Fruit fly (Drosophila melanogaster) whole organism, embryonic: ENCODE results near the gene sing.
A peak's percentile ranks its signal among the peaks of the same experiment; 100 is the strongest.

ENCODE experiments used
- ATbp ChIP-seq: fragments of 200-800 bp; sonication (Bioruptor generic); optimal IDR thresholded peaks from 2 replicates; lab custom pipeline; 2017; ENCODE audit warnings: missing biosample characterization, mild to moderate bottlenecking, missing genetic modification characterization, missing genetic modification reagents
- CG10209 ChIP-seq: fragments of 200-800 bp; sonication (Bioruptor generic); optimal IDR thresholded peaks from 3 replicates; lab custom pipeline; 2017; ENCODE audit warnings: missing biosample characterization, mild to moderate bottlenecking, missing genetic modification characterization, missing genetic modification reagents
- CG1024 ChIP-seq: fragments of 200-800 bp; sonication (Bioruptor generic); IDR thresholded peaks from 2 replicates; pipeline ENCODE4 v1.3.6; 2022; ENCODE audit warnings: missing biosample characterization, missing genetic modification characterization
- CG10366 ChIP-seq: fragments of 200-800 bp; sonication (Bioruptor generic); IDR thresholded peaks from 2 replicates; pipeline ENCODE4 v1.3.6; 2022; ENCODE audit warnings: missing biosample characterization, missing genetic modification characterization
- CG11398 ChIP-seq: fragments of 200-800 bp; sonication (Bioruptor generic); optimal IDR thresholded peaks from 2 replicates; lab custom pipeline; 2016; ENCODE audit warnings: missing biosample characterization, missing genetic modification characterization
- CG11504 ChIP-seq: fragments of 200-800 bp; sonication (Bioruptor generic); optimal IDR thresholded peaks from 3 replicates; lab custom pipeline; 2019; ENCODE audit warnings: missing biosample characterization, mild to moderate bottlenecking, missing genetic modification characterization, moderate library complexity
- CG12219 ChIP-seq: fragments of 200-800 bp; sonication (Bioruptor generic); optimal IDR thresholded peaks from 3 replicates; lab custom pipeline; 2018; ENCODE audit warnings: missing biosample characterization, mild to moderate bottlenecking, missing genetic modification characterization
- CG13296 ChIP-seq: fragments of 200-800 bp; sonication (Bioruptor generic); optimal IDR thresholded peaks from 3 replicates; lab custom pipeline; 2018; ENCODE audit warnings: missing biosample characterization, mild to moderate bottlenecking, missing genetic modification characterization
- CG15269 ChIP-seq: fragments of 200-800 bp; sonication (Bioruptor generic); optimal IDR thresholded peaks from 2 replicates; lab custom pipeline; 2018; ENCODE audit warnings: missing biosample characterization, mild to moderate bottlenecking, missing genetic modification characterization, moderate library complexity
- CG15479 ChIP-seq: fragments of 200-800 bp; sonication (Bioruptor generic); optimal IDR thresholded peaks from 3 replicates; lab custom pipeline; 2019; ENCODE audit warnings: missing biosample characterization, mild to moderate bottlenecking, missing genetic modification characterization, moderate library complexity
- CG15514 ChIP-seq: fragments of 200-800 bp; sonication (Bioruptor generic); optimal IDR thresholded peaks from 3 replicates; lab custom pipeline; 2017; ENCODE audit warnings: missing biosample characterization, missing genetic modification characterization, mild to moderate bottlenecking, moderate library complexity, missing genetic modification reagents
- CG1647 ChIP-seq: fragments of 200-800 bp; sonication (Bioruptor generic); optimal IDR thresholded peaks from 3 replicates; lab custom pipeline; 2016; ENCODE audit warnings: missing biosample characterization, missing genetic modification characterization
- CG16863 ChIP-seq: fragments of 200-800 bp; sonication (Bioruptor generic); optimal IDR thresholded peaks from 3 replicates; lab custom pipeline; 2016; ENCODE audit warnings: missing biosample characterization, missing genetic modification characterization
- CG17361 ChIP-seq: fragments of 200-800 bp; sonication (Bioruptor generic); IDR thresholded peaks from 3 replicates; pipeline ENCODE4 v1.3.6; 2022; ENCODE audit warnings: missing biosample characterization, missing genetic modification characterization
- CG17568 ChIP-seq: fragments of 200-800 bp; sonication (Bioruptor generic); optimal IDR thresholded peaks from 2 replicates; lab custom pipeline; 2018; ENCODE audit warnings: missing biosample characterization, mild to moderate bottlenecking, missing genetic modification characterization, moderate library complexity
- CG18262 ChIP-seq: fragments of 200-800 bp; optimal IDR thresholded peaks from 3 replicates; lab custom pipeline; 2019; ENCODE audit warnings: missing biosample characterization, mild to moderate bottlenecking, missing genetic modification characterization, moderate library complexity
- CG1832 ChIP-seq: fragments of 200-800 bp; sonication (Bioruptor generic); optimal IDR thresholded peaks from 2 replicates; lab custom pipeline; 2017; ENCODE audit warnings: missing biosample characterization, mild to moderate bottlenecking, missing genetic modification characterization, inconsistent platforms
- CG2120 ChIP-seq: fragments of 200-800 bp; sonication (Bioruptor generic); optimal IDR thresholded peaks from 3 replicates; lab custom pipeline; 2016; ENCODE audit warnings: missing biosample characterization, missing genetic modification characterization
- CG2202 ChIP-seq: fragments of 200-800 bp; sonication (Bioruptor generic); optimal IDR thresholded peaks from 2 replicates; lab custom pipeline; 2018; ENCODE audit warnings: missing biosample characterization, mild to moderate bottlenecking, missing genetic modification characterization
- CG32767 ChIP-seq: fragments of 200-800 bp; sonication (Bioruptor generic); IDR thresholded peaks from 2 replicates; pipeline ENCODE4 v1.3.6; 2022; ENCODE audit warnings: missing biosample characterization, missing genetic modification characterization
- CG4282 ChIP-seq: fragments of 200-800 bp; sonication (Bioruptor generic); optimal IDR thresholded peaks from 2 replicates; lab custom pipeline; 2016; ENCODE audit warnings: missing biosample characterization, missing genetic modification characterization
- CG6272 ChIP-seq: fragments of 200-800 bp; sonication (Bioruptor generic); IDR thresholded peaks from 2 replicates; pipeline ENCODE4 v1.3.6; 2022; ENCODE audit warnings: missing biosample characterization, missing genetic modification characterization
- CG7556 ChIP-seq: fragments of 200-800 bp; sonication (Bioruptor generic); optimal IDR thresholded peaks from 2 replicates; lab custom pipeline; 2017; ENCODE audit warnings: missing biosample characterization, mild to moderate bottlenecking, missing genetic modification characterization
- Chrac-16 ChIP-seq: fragments of 200-800 bp; sonication (Bioruptor generic); optimal IDR thresholded peaks from 3 replicates; lab custom pipeline; 2016; ENCODE audit warnings: missing biosample characterization, missing genetic modification characterization
- CkIIα-i1 ChIP-seq: fragments of 200-800 bp; sonication (Bioruptor generic); IDR thresholded peaks from 2 replicates; pipeline ENCODE4 v1.3.6; 2022; ENCODE audit warnings: missing biosample characterization, missing genetic modification characterization
- Deaf1 ChIP-seq: fragments of 200-800 bp; optimal IDR thresholded peaks from 3 replicates; lab custom pipeline; 2019; ENCODE audit warnings: missing biosample characterization, mild to moderate bottlenecking, missing genetic modification characterization, moderate library complexity
- H2.0 ChIP-seq: fragments of 200-800 bp; sonication (Bioruptor generic); IDR thresholded peaks from 2 replicates; pipeline ENCODE4 v1.3.6; 2022; ENCODE audit warnings: missing biosample characterization, missing genetic modification characterization
- MESR4 ChIP-seq: fragments of 200-800 bp; sonication (Bioruptor generic); optimal IDR thresholded peaks from 2 replicates; lab custom pipeline; 2018; ENCODE audit warnings: missing biosample characterization, mild to moderate bottlenecking, missing genetic modification characterization, moderate library complexity
- Mes4 ChIP-seq: fragments of 200-800 bp; sonication (Bioruptor generic); optimal IDR thresholded peaks from 2 replicates; lab custom pipeline; 2016; ENCODE audit warnings: missing biosample characterization, missing genetic modification characterization
- Mrtf ChIP-seq: fragments of 200-800 bp; sonication (Bioruptor generic); IDR thresholded peaks from 3 replicates; pipeline ENCODE4 v1.3.6; 2022; ENCODE audit warnings: missing biosample characterization, missing genetic modification characterization
- NC2β ChIP-seq: fragments of 200-800 bp; sonication (Bioruptor generic); optimal IDR thresholded peaks from 2 replicates; lab custom pipeline; 2016; ENCODE audit warnings: missing biosample characterization, missing genetic modification characterization
- Sry-β ChIP-seq: fragments of 200-800 bp; sonication (Bioruptor generic); optimal IDR thresholded peaks from 2 replicates; lab custom pipeline; 2018; ENCODE audit warnings: missing biosample characterization, mild to moderate bottlenecking, missing genetic modification characterization, moderate library complexity
- Usf ChIP-seq: fragments of 200-800 bp; sonication (Bioruptor generic); optimal IDR thresholded peaks from 2 replicates; lab custom pipeline; 2017; ENCODE audit warnings: missing genotype, missing biosample characterization, missing genetic modification characterization
- ap ChIP-seq: fragments of 200-800 bp; sonication (Bioruptor generic); IDR thresholded peaks from 2 replicates; pipeline ENCODE4 v1.3.6; 2022; ENCODE audit warnings: missing biosample characterization, missing genetic modification characterization
- bcd ChIP-seq: fragments of 200-800 bp; sonication (Bioruptor generic); optimal IDR thresholded peaks from 2 replicates; lab custom pipeline; 2017; ENCODE audit warnings: missing biosample characterization, mild to moderate bottlenecking, missing genetic modification characterization
- croc ChIP-seq: fragments of 200-800 bp; sonication (Bioruptor generic); conservative IDR thresholded peaks from 3 replicates; pipeline ENCODE4 v1.3.6; 2022; ENCODE audit warnings: missing biosample characterization, missing genetic modification characterization
- esg ChIP-seq: fragments of 200-800 bp; sonication (Bioruptor generic); conservative IDR thresholded peaks from 2 replicates; pipeline ENCODE4 v1.3.6; 2022; ENCODE audit warnings: missing biosample characterization, missing genetic modification characterization
- gt ChIP-seq: fragments of 200-800 bp; sonication (Bioruptor generic); IDR thresholded peaks from 2 replicates; pipeline ENCODE4 v1.3.6; 2022; ENCODE audit warnings: missing biosample characterization, missing genetic modification characterization
- luna ChIP-seq: fragments of 200-800 bp; sonication (Bioruptor generic); optimal IDR thresholded peaks from 2 replicates; lab custom pipeline; 2016; ENCODE audit warnings: missing biosample characterization, missing genetic modification characterization
- maf-S ChIP-seq: fragments of 200-800 bp; sonication (Bioruptor generic); optimal IDR thresholded peaks from 2 replicates; lab custom pipeline; 2016; ENCODE audit warnings: missing biosample characterization, missing genetic modification characterization
- mld ChIP-seq: fragments of 200-800 bp; sonication (Bioruptor generic); IDR thresholded peaks from 3 replicates; pipeline ENCODE4 v1.3.6; 2022; ENCODE audit warnings: missing biosample characterization, missing genetic modification characterization; ENCODE audit not compliant: partially characterized antibody
- pan ChIP-seq, 4 experiments: fragments of >200 bp in 3 of 4; fragments of 200-800 bp in 1 of 4; sonication (Bioruptor generic) in 1 of 4; optimal IDR thresholded peaks in 3 of 4; IDR thresholded peaks in 1 of 4; 2 replicates each; pipeline versions ENCODE4 v1.3.6 to Lab custom; 2017 to 2022; ENCODE audit warnings: missing biosample characterization in 2 of 4, missing genetic modification characterization in 2 of 4, mixed read lengths in 1 of 4
- pb ChIP-seq: fragments of 200-800 bp; sonication (Bioruptor generic); optimal IDR thresholded peaks from 3 replicates; lab custom pipeline; 2016; ENCODE audit warnings: missing biosample characterization, missing genetic modification characterization
- pum ChIP-seq: fragments of 200-800 bp; sonication (Bioruptor generic); optimal IDR thresholded peaks from 2 replicates; lab custom pipeline; 2016; ENCODE audit warnings: missing biosample characterization, missing genetic modification characterization
- pzg ChIP-seq: fragments of 200-800 bp; sonication (Bioruptor generic); optimal IDR thresholded peaks from 3 replicates; lab custom pipeline; 2018; ENCODE audit warnings: missing biosample characterization, mild to moderate bottlenecking, missing genetic modification characterization, moderate library complexity
- stc ChIP-seq: fragments of 200-800 bp; sonication (Bioruptor generic); IDR thresholded peaks from 2 replicates; pipeline ENCODE4 v1.3.6; 2022; ENCODE audit warnings: missing biosample characterization, missing genetic modification characterization
- tgo ChIP-seq: fragments of 200-800 bp; sonication (Bioruptor generic); IDR thresholded peaks from 3 replicates; pipeline ENCODE4 v1.3.6; 2022; ENCODE audit warnings: missing biosample characterization, missing genetic modification characterization
- tna ChIP-seq: fragments of 200-800 bp; sonication (Bioruptor generic); IDR thresholded peaks from 2 replicates; pipeline ENCODE4 v1.3.6; 2022; ENCODE audit warnings: missing biosample characterization, missing genetic modification characterization; ENCODE audit not compliant: partially characterized antibody

sing gene

DNA sequence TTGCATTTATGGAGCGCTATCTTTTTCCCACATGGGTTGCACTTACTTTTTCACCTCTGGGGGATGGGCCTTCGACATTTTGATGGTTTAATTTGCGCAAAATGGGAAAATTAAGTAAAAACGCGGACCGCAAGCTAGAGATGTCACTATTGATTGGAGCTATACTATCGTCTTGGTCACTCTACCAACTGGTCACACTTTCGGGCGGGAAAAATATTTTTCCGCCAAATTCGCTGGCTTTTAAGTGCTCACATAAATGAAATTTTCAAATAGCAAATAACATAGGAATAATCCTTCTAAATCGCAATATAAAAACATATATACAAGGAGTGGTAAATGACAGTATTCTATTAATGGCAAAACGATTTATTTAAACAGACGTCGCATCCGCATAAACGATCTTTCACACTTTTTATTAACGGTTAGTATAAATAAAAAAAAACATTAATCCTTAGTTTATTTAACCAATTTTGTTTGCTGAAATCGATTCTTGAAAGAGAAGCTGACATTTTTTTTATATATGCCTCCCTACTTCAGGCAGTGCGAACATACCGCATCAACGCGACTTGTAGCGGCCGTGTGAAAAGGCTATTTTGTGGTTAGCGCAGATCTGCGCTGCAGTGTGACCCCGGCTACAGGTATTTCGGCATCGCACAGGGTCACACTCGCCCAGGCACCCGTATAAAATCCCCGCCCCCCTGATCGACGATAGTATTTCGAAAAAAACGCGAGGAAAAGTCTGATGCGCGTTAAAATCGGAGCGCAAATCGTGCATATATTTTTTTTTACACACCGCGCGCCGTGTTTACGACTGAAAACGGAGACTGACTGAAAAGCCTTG is 38.6 kb upstream of the sing start, which contains the start of the genes SNRPG and mthl1 (continued):
- TF ChIP-seq ap (peak; percentile 91), esg (peak; percentile 94), bcd (peak; percentile 87), tgo (GFP tag; lab: Robert Waterston, UW) (peak; percentile 92), CG2202 (tag; lab: Kevin White, UChicago) (no peak), croc (GFP tag; lab: Robert Waterston, UW) (peak; percentile 74), CG10366 (peak; percentile 49), Mes4 (GFP tag; lab: Kevin White, UChicago) (peak; percentile 32), CG7556 (peak; percentile 61), Mrtf (GFP tag; lab: Robert Waterston, UW) (peak; percentile 95), CG11398 (no peak), CG1832 (GFP tag; lab: Kevin White, UChicago) (no peak), stc (GFP tag; lab: Robert Waterston, UW) (peak; percentile 69; the same call in 1 of the 2 replicates), CG10209 (peak; percentile 74), CG4282 (GFP tag; lab: Kevin White, UChicago) (peak; percentile 52), MESR4 (GFP tag; lab: Kevin White, UChicago) (peak; percentile 34), Usf (GFP tag; lab: Kevin White, UChicago) (peak; percentile 85), pb (GFP tag; lab: Kevin White, UChicago) (peak; percentile 49), pum (peak; percentile 85), Deaf1 (tag; lab: Kevin White, UChicago) (no peak), tna (GFP tag; lab: Robert Waterston, UW) (peak; percentile 46; the same call in 1 of the 2 replicates), luna (no peak), CG15479 (no peak), CG13296 (GFP tag; lab: Kevin White, UChicago) (peak; percentile 48), pzg (GFP tag; lab: Kevin White, UChicago) (peak; percentile 85), CG12219 (GFP tag; lab: Kevin White, UChicago) (peak; percentile 23), pan (optimal IDR thresholded peaks at IDR 0.05; lab: Kevin White, UChicago) (no peak), pan (GFP tag; optimal IDR thresholded peaks at IDR 0.05 in 1 of 2, IDR thresholded peaks at IDR 0.05 in 1 of 2) (peak in 1 of 2 experiments; percentile 95), CG17568 (no peak), CG15514 (peak; percentile 71), gt (GFP tag; lab: Robert Waterston, UW) (peak; percentile 78), CG6272 (GFP tag; lab: Robert Waterston, UW) (peak; percentile 90), CG17361 (GFP tag; lab: Robert Waterston, UW) (peak; percentile 92), CG15269 (peak; percentile 74), CG16863 (GFP tag; lab: Kevin White, UChicago) (peak; percentile 51), Sry-β (GFP tag; lab: Kevin White, UChicago) (peak; percentile 71), CG18262 (tag; lab: Kevin White, UChicago) (peak; percentile 63), NC2β (GFP tag; lab: Kevin White, UChicago) (peak; percentile 74), H2.0 (GFP tag; lab: Robert Waterston, UW) (peak; percentile 93), Chrac-16 (GFP tag; lab: Kevin White, UChicago) (peak; percentile 87), ATbp (GFP tag; lab: Kevin White, UChicago) (no peak), CG2120 (peak; percentile 92), CG1024 (GFP tag; lab: Robert Waterston, UW) (peak; percentile 84), mld (no peak), CG1647 (GFP tag; lab: Kevin White, UChicago) (peak; percentile 52), CG32767 (GFP tag; lab: Robert Waterston, UW) (peak; percentile 76; the same call in 1 of the 2 replicates), maf-S (GFP tag; lab: Kevin White, UChicago) (peak; percentile 75), CG11504 (tag; lab: Kevin White, UChicago) (peak; percentile 74), CkIIα-i1 (peak; percentile 68; the same call in 1 of the 2 replicates)
